Fruit fly (Drosophila melanogaster): ENCODE measurements around the gene CG34163.

- TF ChIP-seq Sox102F (GFP tag; optimal IDR thresholded peaks at IDR 0.05): no peak
- no peak for TF ChIP-seq svp (GFP tag)
- TF ChIP-seq CG6854 (GFP tag; optimal IDR thresholded peaks at IDR 0.05): no peak
- no peak for TF ChIP-seq Hr39 (GFP tag; optimal IDR thresholded peaks at IDR 0.05)
- no peak for TF ChIP-seq eg (GFP tag; IDR thresholded peaks at IDR 0.05)
- TF ChIP-seq Eip93F (GFP tag; optimal IDR thresholded peaks at IDR 0.05): no peak
- no peak for TF ChIP-seq pdm3 (GFP tag; optimal IDR thresholded peaks at IDR 0.05)
- no peak for TF ChIP-seq CG6808 (GFP tag; optimal IDR thresholded peaks at IDR 0.05)
- no peak for TF ChIP-seq CG16779 (tag; optimal IDR thresholded peaks at IDR 0.05)
- TF ChIP-seq CG8632 (GFP tag; optimal IDR thresholded peaks at IDR 0.05): no peak
- TF ChIP-seq Gug (GFP tag; IDR thresholded peaks at IDR 0.05): no peak
- TF ChIP-seq dsx (GFP tag; optimal IDR thresholded peaks at IDR 0.05; ENCODE audit: poor library complexity, severe bottlenecking): no peak
These were observed 10.3 kb upstream of the CG34163 start for dm6 chr2L:11977721-11978120.

All from whole organism, prepupa.